Worm (Caenorhabditis elegans) whole organism, L4 larva: Measurements from ENCODE around the gene C05D9.9.

Experiments used
- F37D6.2 ChIP-seq: sonication (generic microtip); optimal IDR thresholded peaks from 2 replicates; lab custom pipeline; 2016; ENCODE audit warnings: mild to moderate bottlenecking, missing genetic modification characterization, missing compliant biosample characterization
- F49E8.2 ChIP-seq: sonication (generic microtip); optimal IDR thresholded peaks from 2 replicates; lab custom pipeline; 2016; ENCODE audit warnings: missing compliant biosample characterization, mild to moderate bottlenecking, missing genetic modification characterization, borderline replicate concordance
- aha-1 ChIP-seq: fragments of 150-350 bp; peaks from one replicate; lab custom pipeline; 2014; ENCODE audit warnings: missing biosample characterization, missing genetic modification characterization
- aly-2 ChIP-seq: sonication (generic microtip); optimal IDR thresholded peaks from 2 replicates; lab custom pipeline; 2018; ENCODE audit warnings: missing biosample characterization, missing genetic modification characterization
- arid-1 ChIP-seq: fragments of 200-800 bp; sonication (Bioruptor generic); conservative IDR thresholded peaks from 2 replicates; pipeline ENCODE4 v1.3.6; 2022; ENCODE audit warnings: missing genetic modification reagents, missing genetic modification characterization, missing compliant biosample characterization
- attf-4 ChIP-seq: sonication (generic microtip); optimal IDR thresholded peaks from 3 replicates; lab custom pipeline; 2017; ENCODE audit warnings: missing biosample characterization, missing genetic modification characterization
- ces-1 ChIP-seq: fragments of 150-350 bp; sonication (generic microtip); optimal IDR thresholded peaks from 4 replicates; lab custom pipeline; 2014; ENCODE audit warnings: missing biosample characterization, missing genetic modification reagents, missing genetic modification characterization
- ctbp-1 ChIP-seq: fragments of 200-800 bp; sonication (Bioruptor generic); IDR thresholded peaks from 2 replicates; pipeline ENCODE4 v1.3.6; 2022; ENCODE audit warnings: missing genetic modification reagents, missing genetic modification characterization, missing compliant biosample characterization
- daf-16 ChIP-seq, 3 experiments: sonication (generic microtip); optimal IDR thresholded peaks; 2 replicates each; lab custom pipeline; 2016 to 2017; ENCODE audit warnings: missing genetic modification characterization in 3 of 3, missing genetic modification reagents in 3 of 3, mild to moderate bottlenecking in 2 of 3, missing compliant biosample characterization in 2 of 3, missing biosample characterization in 1 of 3, moderate library complexity in 1 of 3
- dmd-6 ChIP-seq: fragments of 200-800 bp; sonication (Bioruptor generic); IDR thresholded peaks from 2 replicates; pipeline ENCODE4 v1.3.6; 2022; ENCODE audit warnings: missing genetic modification reagents, missing genetic modification characterization, missing compliant biosample characterization
- dve-1 ChIP-seq: sonication (generic microtip); optimal IDR thresholded peaks from 2 replicates; lab custom pipeline; 2017; ENCODE audit warnings: antibody characterized with exemption, mild to moderate bottlenecking, missing genetic modification characterization, missing compliant biosample characterization; ENCODE audit not compliant: insufficient read depth
- gei-8 ChIP-seq: fragments of 200-800 bp; sonication (Bioruptor generic); optimal IDR thresholded peaks from 2 replicates; lab custom pipeline; 2018; ENCODE audit warnings: mild to moderate bottlenecking, missing genetic modification characterization, missing compliant biosample characterization
- hif-1 ChIP-seq, 2 experiments: sonication (generic microtip); optimal IDR thresholded peaks; 2 replicates each; lab custom pipeline; 2016 to 2017; ENCODE audit warnings: missing compliant biosample characterization in 2 of 2, missing genetic modification characterization in 2 of 2, missing genetic modification reagents in 2 of 2, missing genotype in 2 of 2, mild to moderate bottlenecking in 1 of 2
- hmg-1.1 ChIP-seq: fragments of 200-800 bp; sonication (Bioruptor generic); IDR thresholded peaks from 2 replicates; pipeline ENCODE4 v1.3.6; 2022; ENCODE audit warnings: missing genetic modification reagents, missing genetic modification characterization, missing compliant biosample characterization
- lin-38 ChIP-seq: fragments of 200-800 bp; sonication (Bioruptor generic); IDR thresholded peaks from 2 replicates; pipeline ENCODE4 v1.3.6; 2022; ENCODE audit warnings: missing genetic modification reagents, missing genetic modification characterization, missing compliant biosample characterization
- lir-3 ChIP-seq: sonication (generic microtip); optimal IDR thresholded peaks from 2 replicates; lab custom pipeline; 2016; ENCODE audit warnings: mild to moderate bottlenecking, missing genetic modification characterization, missing compliant biosample characterization
- lsy-2 ChIP-seq, 2 experiments: fragments of 150-350 bp in 1 of 2; sonication (generic microtip) in 1 of 2; optimal IDR thresholded peaks; 2 replicates each; lab custom pipeline; 2014 to 2017; ENCODE audit warnings: missing biosample characterization in 2 of 2, missing genetic modification characterization in 2 of 2
- madf-5 ChIP-seq, 2 experiments: fragments of 200-800 bp; sonication (Bioruptor generic); IDR thresholded peaks; 2 replicates each; pipeline ENCODE4 v1.3.6; 2022; ENCODE audit warnings: missing compliant biosample characterization in 2 of 2, missing genetic modification characterization in 2 of 2
- mdl-1 ChIP-seq, 2 experiments: fragments of 150-350 bp in 1 of 2; sonication (generic microtip) in 1 of 2; optimal IDR thresholded peaks; 2 replicates each; lab custom pipeline; 2014 to 2017; ENCODE audit warnings: missing biosample characterization in 2 of 2, missing genetic modification characterization in 2 of 2
- mdt-29 ChIP-seq: fragments of 200-800 bp; sonication (Bioruptor generic); IDR thresholded peaks from 2 replicates; pipeline ENCODE4 v1.3.6; 2022; ENCODE audit warnings: missing genetic modification reagents, missing genetic modification characterization, missing compliant biosample characterization
- mep-1 ChIP-seq: fragments of 150-350 bp; sonication (generic microtip); optimal IDR thresholded peaks from 3 replicates; lab custom pipeline; 2014; ENCODE audit warnings: missing biosample characterization, missing genetic modification characterization
- mxl-3 ChIP-seq: fragments of 200-800 bp; sonication (Bioruptor generic); optimal IDR thresholded peaks from 2 replicates; lab custom pipeline; 2018; ENCODE audit warnings: mild to moderate bottlenecking, missing genetic modification characterization, missing compliant biosample characterization
- nhr-111 ChIP-seq: fragments of 200-800 bp; sonication (Bioruptor generic); optimal IDR thresholded peaks from 2 replicates; lab custom pipeline; 2018; ENCODE audit warnings: mild to moderate bottlenecking, missing genetic modification characterization, missing compliant biosample characterization
- nhr-25 ChIP-seq: sonication (generic microtip); optimal IDR thresholded peaks from 2 replicates; lab custom pipeline; 2017; ENCODE audit warnings: missing genetic modification characterization, mild to moderate bottlenecking, missing compliant biosample characterization, antibody characterized with exemption, moderate library complexity, borderline replicate concordance; ENCODE audit not compliant: insufficient read depth
- nhr-28 ChIP-seq: fragments of 150-350 bp; optimal IDR thresholded peaks from 2 replicates; lab custom pipeline; 2014; ENCODE audit warnings: missing biosample characterization, missing genetic modification characterization
- nhr-41 ChIP-seq: fragments of 200-800 bp; sonication (Bioruptor generic); IDR thresholded peaks from 2 replicates; pipeline ENCODE4 v1.3.6; 2022; ENCODE audit warnings: missing genetic modification reagents, missing genetic modification characterization, missing compliant biosample characterization
- nhr-6 ChIP-seq: fragments of 150-350 bp; optimal IDR thresholded peaks from 2 replicates; lab custom pipeline; 2014; ENCODE audit warnings: missing biosample characterization, missing genetic modification characterization
- pha-4 ChIP-seq, 2 experiments: fragments of 150-350 bp in 1 of 2; fragments of 200-800 bp in 1 of 2; sonication (Bioruptor generic) in 1 of 2; IDR thresholded peaks in 1 of 2; optimal IDR thresholded peaks in 1 of 2; 2 replicates each; pipeline versions ENCODE4 v1.3.6 to Lab custom; 2014 to 2022; ENCODE audit warnings: missing genetic modification characterization in 2 of 2, missing genetic modification reagents in 2 of 2, missing biosample characterization in 1 of 2, missing compliant biosample characterization in 1 of 2
- php-3 ChIP-seq: fragments of 200-800 bp; sonication (Bioruptor generic); IDR thresholded peaks from 2 replicates; pipeline ENCODE4 v1.3.6; 2022; ENCODE audit warnings: missing genetic modification reagents, missing genetic modification characterization, missing compliant biosample characterization
- pqm-1 ChIP-seq: sonication (generic microtip); optimal IDR thresholded peaks from 2 replicates; lab custom pipeline; 2017; ENCODE audit warnings: missing biosample characterization, missing genetic modification characterization
- rbr-2 ChIP-seq: sonication (generic microtip); optimal IDR thresholded peaks from 2 replicates; lab custom pipeline; 2016; ENCODE audit warnings: missing genotype, missing genetic modification characterization, missing compliant biosample characterization
- sdz-12 ChIP-seq: fragments of 200-800 bp; sonication (Bioruptor generic); optimal IDR thresholded peaks from 2 replicates; lab custom pipeline; 2018; ENCODE audit warnings: mild to moderate bottlenecking, missing genetic modification characterization, missing compliant biosample characterization
- snpc-1.2 ChIP-seq: fragments of 200-800 bp; sonication (Bioruptor generic); IDR thresholded peaks from 2 replicates; pipeline ENCODE4 v1.3.6; 2022; ENCODE audit warnings: missing genetic modification reagents, missing genetic modification characterization, missing compliant biosample characterization
- snpc-4 ChIP-seq: fragments of 150-350 bp; optimal IDR thresholded peaks from 2 replicates; lab custom pipeline; 2014; ENCODE audit warnings: missing biosample characterization, missing genetic modification characterization
- spr-3 ChIP-seq: fragments of 200-800 bp; sonication (Bioruptor generic); optimal IDR thresholded peaks from 2 replicates; lab custom pipeline; 2018; ENCODE audit warnings: mild to moderate bottlenecking, missing genetic modification characterization, missing compliant biosample characterization
- tra-1 ChIP-seq: fragments of 200-800 bp; sonication (Bioruptor generic); IDR thresholded peaks from 2 replicates; pipeline ENCODE4 v1.3.6; 2022; ENCODE audit warnings: missing genetic modification reagents, missing genetic modification characterization, missing compliant biosample characterization
- zag-1 ChIP-seq: fragments of 150-350 bp; optimal IDR thresholded peaks from 2 replicates; lab custom pipeline; 2014; ENCODE audit warnings: missing biosample characterization, missing genetic modification characterization

Gene C05D9.9

ce11 chrX:1128503-1129036 is 4.5 kb upstream of the C05D9.9 start, which contains the start of gene snx-1 (continued):
- no peak for TF ChIP-seq snpc-1.2
- no peak for TF ChIP-seq lir-3
- peak; percentile 33; the same call in 1 of the 2 replicates for TF ChIP-seq php-3 (GFP tag; lab: Robert Waterston, UW)
- no peak for TF ChIP-seq nhr-41 (GFP tag; lab: Robert Waterston, UW)
- TF ChIP-seq hmg-1.1 (GFP tag; lab: Robert Waterston, UW) = peak; percentile 46
- peak; percentile 96 for TF ChIP-seq mxl-3 (GFP tag; lab: Kevin White, UChicago)
- TF ChIP-seq dve-1 (tag; lab: Kevin White, UChicago) = peak; percentile 51
- TF ChIP-seq mdt-29 = no peak
- TF ChIP-seq lin-38 = peak; percentile 92
- TF ChIP-seq snpc-4 (tag; lab: Kevin White, UChicago) = no peak
- no peak for TF ChIP-seq arid-1 (GFP tag; lab: Robert Waterston, UW)
- TF ChIP-seq ctbp-1 (GFP tag; lab: Robert Waterston, UW) = no peak
- TF ChIP-seq rbr-2 = peak; percentile 59
- no peak for TF ChIP-seq nhr-111 (GFP tag; lab: Kevin White, UChicago)
- no peak for TF ChIP-seq sdz-12 (GFP tag; lab: Kevin White, UChicago)
- no peak for TF ChIP-seq nhr-25
- no peak for TF ChIP-seq daf-16 (GFP tag; optimal IDR thresholded peaks at IDR 0.05; lab: Kevin White, UChicago)
- peak; percentile 91 for TF ChIP-seq daf-16 (tag; optimal IDR thresholded peaks at IDR 0.05; lab: Kevin White, UChicago)
- TF ChIP-seq pha-4 (GFP tag; IDR thresholded peaks at IDR 0.05; lab: Robert Waterston, UW) = no peak
- TF ChIP-seq pha-4 (tag; optimal IDR thresholded peaks at IDR 0.05; lab: Kevin White, UChicago) = no peak
- TF ChIP-seq spr-3 (GFP tag; lab: Kevin White, UChicago) = no peak
- TF ChIP-seq zag-1 (tag; lab: Kevin White, UChicago) = no peak
- no peak for TF ChIP-seq F49E8.2 (tag; lab: Kevin White, UChicago)
- no peak for TF ChIP-seq aly-2 (tag; lab: Kevin White, UChicago)
- peak; percentile 59 for TF ChIP-seq dmd-6
- peak; percentile 18 for TF ChIP-seq pqm-1 (tag; lab: Kevin White, UChicago)
- no peak for TF ChIP-seq madf-5 (GFP tag; IDR thresholded peaks at IDR 0.05; lab: Robert Waterston, UW)
- TF ChIP-seq nhr-6 (tag; lab: Kevin White, UChicago) = peak; percentile 74
- TF ChIP-seq tra-1 (GFP tag; lab: Robert Waterston, UW) = 0 out of 2 replicates have a peak, but pooled peaks have one; percentile 19
- no peak for TF ChIP-seq attf-4 (tag; lab: Kevin White, UChicago)
- peak; percentile 81 for TF ChIP-seq nhr-28 (tag; lab: Kevin White, UChicago)
- TF ChIP-seq gei-8 = no peak
- TF ChIP-seq mdl-1 (tag; optimal IDR thresholded peaks at IDR 0.05; lab: Kevin White, UChicago) = peak; percentile 74 to 94
- TF ChIP-seq ces-1 (GFP tag; lab: Kevin White, UChicago) = no peak
- no peak for TF ChIP-seq F37D6.2 (tag; lab: Kevin White, UChicago)
- TF ChIP-seq lsy-2 (tag; optimal IDR thresholded peaks at IDR 0.05; lab: Kevin White, UChicago) = peak in 1 of 2 experiments; percentile 66
- peak in 1 of 2 experiments; percentile 52 for TF ChIP-seq hif-1 (tag; optimal IDR thresholded peaks at IDR 0.05; lab: Kevin White, UChicago)
- TF ChIP-seq mep-1 (tag; lab: Kevin White, UChicago) = peak; percentile 74

ce11 chrX:1126207-1126606 is 2.2 kb upstream of the C05D9.9 start:
- TF ChIP-seq dmd-6 (peak; percentile 52), hif-1 (tag; optimal IDR thresholded peaks at IDR 0.05; lab: Kevin White, UChicago) (no peak), nhr-28 (tag; lab: Kevin White, UChicago) (peak; percentile 74), aha-1 (peak; percentile 35), pqm-1 (tag; lab: Kevin White, UChicago) (peak; percentile 11), nhr-6 (tag; lab: Kevin White, UChicago) (peak; percentile 61), zag-1 (tag; lab: Kevin White, UChicago) (no peak)
